Fruit fly (Drosophila melanogaster) whole organism, prepupa: ENCODE data around the gene CG6126.

ENCODE experiments used
- Blimp-1 ChIP-seq: fragments of 200-800 bp; sonication (Bioruptor generic); optimal IDR thresholded peaks from 3 replicates; lab custom pipeline; 2017; ENCODE audit warnings: missing biosample characterization, missing genetic modification characterization, mild to moderate bottlenecking, moderate library complexity, missing genetic modification reagents
- CG10631 ChIP-seq: fragments of 200-800 bp; sonication (Bioruptor generic); optimal IDR thresholded peaks from 2 replicates; lab custom pipeline; 2016; ENCODE audit warnings: missing biosample characterization, missing genetic modification characterization
- CG10669 ChIP-seq: fragments of 200-800 bp; sonication (Bioruptor generic); optimal IDR thresholded peaks from 3 replicates; lab custom pipeline; 2018; ENCODE audit warnings: missing biosample characterization, mild to moderate bottlenecking, missing genetic modification characterization, moderate library complexity
- CG11762 ChIP-seq: fragments of 200-800 bp; sonication (Bioruptor generic); optimal IDR thresholded peaks from 3 replicates; lab custom pipeline; 2016; ENCODE audit warnings: missing biosample characterization, missing genetic modification characterization; ENCODE audit not compliant: insufficient read depth
- CG11902 ChIP-seq: fragments of 200-800 bp; sonication (Bioruptor generic); optimal IDR thresholded peaks from 3 replicates; lab custom pipeline; 2016; ENCODE audit warnings: missing biosample characterization, missing genetic modification characterization
- CG15336 ChIP-seq: fragments of 200-800 bp; sonication (Bioruptor generic); IDR thresholded peaks from 2 replicates; pipeline ENCODE4 v1.3.6; 2022; ENCODE audit warnings: missing biosample characterization, missing genetic modification characterization
- CG16779 ChIP-seq: fragments of 200-800 bp; sonication (Bioruptor generic); optimal IDR thresholded peaks from 3 replicates; lab custom pipeline; 2017; ENCODE audit warnings: missing biosample characterization, mild to moderate bottlenecking, missing genetic modification characterization
- CG3032 ChIP-seq: fragments of 200-800 bp; optimal IDR thresholded peaks from 2 replicates; lab custom pipeline; 2019; ENCODE audit warnings: missing biosample characterization, mild to moderate bottlenecking, missing genetic modification characterization, moderate library complexity
- CG31627 ChIP-seq: fragments of 200-800 bp; sonication (Bioruptor generic); optimal IDR thresholded peaks from 3 replicates; lab custom pipeline; 2016; ENCODE audit warnings: missing biosample characterization, missing genetic modification characterization
- CG32006 ChIP-seq: fragments of 200-800 bp; sonication (Bioruptor generic); optimal IDR thresholded peaks from 3 replicates; lab custom pipeline; 2017; ENCODE audit warnings: missing biosample characterization, mild to moderate bottlenecking, missing genetic modification characterization
- CG6792 ChIP-seq: fragments of 200-800 bp; sonication (Bioruptor generic); optimal IDR thresholded peaks from 3 replicates; lab custom pipeline; 2016; ENCODE audit warnings: missing biosample characterization, missing genetic modification characterization
- CG6808 ChIP-seq: fragments of 200-800 bp; sonication (Bioruptor generic); optimal IDR thresholded peaks from 3 replicates; lab custom pipeline; 2017; ENCODE audit warnings: missing biosample characterization, missing genetic modification characterization, mild to moderate bottlenecking, moderate library complexity, missing genetic modification reagents
- CG6854 ChIP-seq: fragments of 200-800 bp; sonication (Bioruptor generic); optimal IDR thresholded peaks from 2 replicates; lab custom pipeline; 2017; ENCODE audit warnings: missing biosample characterization, mild to moderate bottlenecking, missing genetic modification characterization
- CG8119 ChIP-seq: fragments of 200-800 bp; sonication (Bioruptor generic); IDR thresholded peaks from 3 replicates; pipeline ENCODE4 v1.3.6; 2022; ENCODE audit warnings: missing biosample characterization, missing genetic modification characterization
- CG8319 ChIP-seq: fragments of 200-800 bp; sonication (Bioruptor generic); optimal IDR thresholded peaks from 3 replicates; lab custom pipeline; 2016; ENCODE audit warnings: missing biosample characterization, missing genetic modification characterization
- CG8632 ChIP-seq: fragments of 200-800 bp; sonication (Bioruptor generic); optimal IDR thresholded peaks from 3 replicates; lab custom pipeline; 2016; ENCODE audit warnings: missing biosample characterization, missing genetic modification characterization
- CG9139 ChIP-seq: fragments of 200-800 bp; sonication (Bioruptor generic); optimal IDR thresholded peaks from 3 replicates; lab custom pipeline; 2017; ENCODE audit warnings: missing biosample characterization, mild to moderate bottlenecking, missing genetic modification characterization
- Eip75B ChIP-seq: fragments of 200-800 bp; sonication (Bioruptor generic); optimal IDR thresholded peaks from 3 replicates; lab custom pipeline; 2016; ENCODE audit warnings: missing biosample characterization, missing genetic modification characterization
- Eip78C ChIP-seq: fragments of 200-800 bp; sonication (Bioruptor generic); peaks from one replicate; lab custom pipeline; 2016; ENCODE audit warnings: missing biosample characterization, missing genetic modification characterization
- Ets21C ChIP-seq: fragments of 200-800 bp; sonication (Bioruptor generic); optimal IDR thresholded peaks from 3 replicates; lab custom pipeline; 2016; ENCODE audit warnings: missing biosample characterization, missing genetic modification characterization
- Gug ChIP-seq: fragments of 200-800 bp; sonication (Bioruptor generic); IDR thresholded peaks from 2 replicates; pipeline ENCODE4 v1.3.6; 2022; ENCODE audit warnings: missing biosample characterization, missing genetic modification characterization
- Hr39 ChIP-seq: fragments of 200-800 bp; sonication (Bioruptor generic); optimal IDR thresholded peaks from 2 replicates; lab custom pipeline; 2016; ENCODE audit warnings: missing biosample characterization, missing genetic modification characterization
- Hr4 ChIP-seq: fragments of 200-800 bp; sonication (Bioruptor generic); optimal IDR thresholded peaks from 3 replicates; lab custom pipeline; 2016; ENCODE audit warnings: missing biosample characterization, missing genetic modification characterization
- Lpt ChIP-seq: fragments of 200-800 bp; sonication (Bioruptor generic); optimal IDR thresholded peaks from 3 replicates; lab custom pipeline; 2016; ENCODE audit warnings: missing biosample characterization, missing genetic modification characterization
- Met ChIP-seq: fragments of 200-800 bp; sonication (Bioruptor generic); optimal IDR thresholded peaks from 3 replicates; lab custom pipeline; 2016; ENCODE audit warnings: missing biosample characterization, missing genetic modification characterization
- OdsH ChIP-seq: fragments of 200-800 bp; sonication (Bioruptor generic); optimal IDR thresholded peaks from 3 replicates; lab custom pipeline; 2016; ENCODE audit warnings: missing biosample characterization, missing genetic modification characterization
- dac ChIP-seq: fragments of 200-800 bp; sonication (Bioruptor generic); optimal IDR thresholded peaks from 2 replicates; lab custom pipeline; 2017; ENCODE audit warnings: missing biosample characterization, mild to moderate bottlenecking, missing genetic modification characterization
- dsx ChIP-seq: fragments of 200-800 bp; optimal IDR thresholded peaks from 3 replicates; lab custom pipeline; 2019; ENCODE audit warnings: missing biosample characterization, mild to moderate bottlenecking, missing genetic modification characterization, moderate library complexity; ENCODE audit not compliant: poor library complexity, severe bottlenecking
- eg ChIP-seq: fragments of 200-800 bp; sonication (Bioruptor generic); IDR thresholded peaks from 3 replicates; pipeline ENCODE4 v1.3.6; 2022; ENCODE audit warnings: missing biosample characterization, missing genetic modification characterization
- esn ChIP-seq: fragments of 200-800 bp; sonication (Bioruptor generic); optimal IDR thresholded peaks from 2 replicates; lab custom pipeline; 2016; ENCODE audit warnings: missing biosample characterization, mild to moderate bottlenecking, missing genetic modification characterization, moderate library complexity
- fd59A ChIP-seq: fragments of 200-800 bp; sonication (Bioruptor generic); optimal IDR thresholded peaks from 2 replicates; lab custom pipeline; 2017; ENCODE audit warnings: missing biosample characterization, mild to moderate bottlenecking, missing genetic modification characterization, missing genetic modification reagents
- lz ChIP-seq: fragments of 200-800 bp; sonication (Bioruptor generic); optimal IDR thresholded peaks from 3 replicates; lab custom pipeline; 2016; ENCODE audit warnings: missing biosample characterization, missing genetic modification characterization
- net ChIP-seq: fragments of 200-800 bp; sonication (Bioruptor generic); optimal IDR thresholded peaks from 3 replicates; lab custom pipeline; 2016; ENCODE audit warnings: missing biosample characterization, missing genetic modification characterization
- pdm3 ChIP-seq: fragments of 200-800 bp; sonication (Bioruptor generic); optimal IDR thresholded peaks from 3 replicates; lab custom pipeline; 2016; ENCODE audit warnings: missing biosample characterization, missing genetic modification characterization
- salr ChIP-seq, 2 experiments: fragments of 200-800 bp; sonication (Bioruptor generic); optimal IDR thresholded peaks; 3 replicates each; lab custom pipeline; 2016 to 2018; ENCODE audit warnings: missing biosample characterization in 2 of 2, missing genetic modification characterization in 2 of 2, mild to moderate bottlenecking in 1 of 2
- spab ChIP-seq: fragments of 200-800 bp; sonication (Bioruptor generic); optimal IDR thresholded peaks from 2 replicates; lab custom pipeline; 2017; ENCODE audit warnings: missing biosample characterization, mild to moderate bottlenecking, missing genetic modification characterization, missing genetic modification reagents
- ss ChIP-seq, 2 experiments: fragments of 200-800 bp; sonication (Bioruptor generic); optimal IDR thresholded peaks; 2 replicates in 1 of 2; 3 replicates in 1 of 2; lab custom pipeline; 2017 to 2018; ENCODE audit warnings: mild to moderate bottlenecking in 2 of 2, missing biosample characterization in 2 of 2, missing genetic modification characterization in 2 of 2, moderate library complexity in 1 of 2
- vri ChIP-seq: fragments of 200-800 bp; sonication (Bioruptor generic); optimal IDR thresholded peaks from 3 replicates; lab custom pipeline; 2016; ENCODE audit warnings: missing biosample characterization, mild to moderate bottlenecking, missing genetic modification characterization

The CG6126 gene

dm6 chr3R:16180476-16181070 is 22.3 kb downstream of the CG6126 start, which contains the start of gene CG8927:
Gene CG8927, plus strand, starts transcription at chr3R:16181020.
- TF ChIP-seq CG8119 (no peak), Gug (GFP tag; lab: Robert Waterston, UW) (no peak), Eip78C (GFP tag; lab: Kevin White, UChicago) (peak; percentile 57), Hr4 (GFP tag; lab: Kevin White, UChicago) (no peak), salr (GFP tag; optimal IDR thresholded peaks at IDR 0.05; lab: Kevin White, UChicago) (no peak)

dm6 chr3R:16176526-16176925 is 26.4 kb downstream of the CG6126 start:
- TF ChIP-seq CG10669 (GFP tag; lab: Kevin White, UChicago) (no peak), CG15336 (no peak), Eip78C (GFP tag; lab: Kevin White, UChicago) (no peak)

- TF ChIP-seq CG10631 (GFP tag; lab: Kevin White, UChicago) (no peak), CG3032 (tag; lab: Kevin White, UChicago) (no peak), esn (GFP tag; lab: Kevin White, UChicago) (no peak), CG8632 (GFP tag; lab: Kevin White, UChicago) (no peak), ss (GFP tag; optimal IDR thresholded peaks at IDR 0.05; lab: Kevin White, UChicago) (no peak), CG9139 (GFP tag; lab: Kevin White, UChicago) (no peak), CG6808 (GFP tag; lab: Kevin White, UChicago) (no peak), lz (GFP tag; lab: Kevin White, UChicago) (no peak), dac (GFP tag; lab: Kevin White, UChicago) (no peak), vri (no peak)
Observed at dm6 chr3R:16173500-16173899, 29.4 kb downstream of the CG6126 start.

dm6 chr3R:16171747-16172146 is 31.1 kb downstream of the CG6126 start, which contains the start of gene CG8925:
Gene CG8925, plus strand, starts transcription at chr3R:16171991.
- TF ChIP-seq vri (peak; percentile 34), CG15336 (no peak)

dm6 chr3R:16168088-16168487 is 34.8 kb downstream of the CG6126 start:
- TF ChIP-seq CG31627 (GFP tag; lab: Kevin White, UChicago) = no peak
- TF ChIP-seq fd59A (GFP tag; lab: Kevin White, UChicago) = no peak
- no peak for TF ChIP-seq net
- no peak for TF ChIP-seq CG11902 (GFP tag; lab: Kevin White, UChicago)
- TF ChIP-seq CG11762 (GFP tag; lab: Kevin White, UChicago) = no peak
- TF ChIP-seq CG6854 = no peak
- TF ChIP-seq Eip75B (GFP tag; lab: Kevin White, UChicago) = no peak
- TF ChIP-seq Met = no peak
- TF ChIP-seq CG16779 (tag; lab: Kevin White, UChicago) = no peak
- no peak for TF ChIP-seq CG6808 (GFP tag; lab: Kevin White, UChicago)

dm6 chr3R:16157564-16158242 is 45.2 kb downstream of the CG6126 start:
- TF ChIP-seq CG8632 (GFP tag; lab: Kevin White, UChicago) (peak; percentile 69), CG8319 (peak; percentile 37), CG11762 (GFP tag; lab: Kevin White, UChicago) (peak; percentile 66), CG6792 (peak; percentile 60), CG32006 (GFP tag; lab: Kevin White, UChicago) (peak; percentile 77), Lpt (GFP tag; lab: Kevin White, UChicago) (peak; percentile 26), eg (GFP tag; lab: Robert Waterston, UW) (peak; percentile 61; the same call in 2 of the 3 replicates), Eip78C (GFP tag; lab: Kevin White, UChicago) (peak; percentile 92), CG16779 (tag; lab: Kevin White, UChicago) (peak; percentile 28), fd59A (GFP tag; lab: Kevin White, UChicago) (peak; percentile 57), CG6808 (GFP tag; lab: Kevin White, UChicago) (peak; percentile 63), pdm3 (peak; percentile 66), CG10669 (GFP tag; lab: Kevin White, UChicago) (peak; percentile 57), Hr39 (GFP tag; lab: Kevin White, UChicago) (peak; percentile 54), Blimp-1 (GFP tag; lab: Kevin White, UChicago) (peak; percentile 47), spab (GFP tag; lab: Kevin White, UChicago) (peak; percentile 38), CG10631 (GFP tag; lab: Kevin White, UChicago) (peak; percentile 67), CG6854 (no peak), CG3032 (tag; lab: Kevin White, UChicago) (peak; percentile 58), Ets21C (GFP tag; lab: Kevin White, UChicago) (peak; percentile 48), dac (GFP tag; lab: Kevin White, UChicago) (peak; percentile 45), OdsH (GFP tag; lab: Kevin White, UChicago) (peak; percentile 67), dsx (GFP tag; lab: Kevin White, UChicago) (peak; percentile 59)
